Fruit fly (Drosophila melanogaster) whole organism, larva: ENCODE results near the gene CG16790.
A peak's percentile ranks its signal among the peaks of the same experiment; 100 is the strongest.

Experiments used
- noc ChIP-seq: fragments of 200-800 bp; sonication (Bioruptor generic); optimal IDR thresholded peaks from 3 replicates; lab custom pipeline; 2019; ENCODE audit warnings: missing biosample characterization, mild to moderate bottlenecking, missing genetic modification characterization, moderate library complexity

CG16790 gene

DNA sequence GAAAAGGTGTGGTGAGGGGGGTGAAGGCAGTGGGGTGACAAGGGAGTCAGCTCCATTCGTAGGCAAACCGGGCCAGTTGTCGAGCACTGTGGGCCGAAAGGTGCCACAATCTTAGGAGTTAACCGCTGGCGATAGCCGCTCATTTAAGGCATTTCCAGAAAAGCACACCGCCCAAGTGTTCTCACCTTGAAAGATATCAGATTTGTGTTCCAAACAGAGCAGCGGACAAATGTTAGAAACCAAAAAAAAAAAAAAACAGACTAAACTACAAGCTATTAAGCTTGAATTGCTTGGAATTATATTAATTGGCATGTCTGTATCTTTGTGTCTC lies 24.2 kb upstream of the CG16790 start:
- no peak for TF ChIP-seq noc (tag; lab: Kevin White, UChicago)

DNA sequence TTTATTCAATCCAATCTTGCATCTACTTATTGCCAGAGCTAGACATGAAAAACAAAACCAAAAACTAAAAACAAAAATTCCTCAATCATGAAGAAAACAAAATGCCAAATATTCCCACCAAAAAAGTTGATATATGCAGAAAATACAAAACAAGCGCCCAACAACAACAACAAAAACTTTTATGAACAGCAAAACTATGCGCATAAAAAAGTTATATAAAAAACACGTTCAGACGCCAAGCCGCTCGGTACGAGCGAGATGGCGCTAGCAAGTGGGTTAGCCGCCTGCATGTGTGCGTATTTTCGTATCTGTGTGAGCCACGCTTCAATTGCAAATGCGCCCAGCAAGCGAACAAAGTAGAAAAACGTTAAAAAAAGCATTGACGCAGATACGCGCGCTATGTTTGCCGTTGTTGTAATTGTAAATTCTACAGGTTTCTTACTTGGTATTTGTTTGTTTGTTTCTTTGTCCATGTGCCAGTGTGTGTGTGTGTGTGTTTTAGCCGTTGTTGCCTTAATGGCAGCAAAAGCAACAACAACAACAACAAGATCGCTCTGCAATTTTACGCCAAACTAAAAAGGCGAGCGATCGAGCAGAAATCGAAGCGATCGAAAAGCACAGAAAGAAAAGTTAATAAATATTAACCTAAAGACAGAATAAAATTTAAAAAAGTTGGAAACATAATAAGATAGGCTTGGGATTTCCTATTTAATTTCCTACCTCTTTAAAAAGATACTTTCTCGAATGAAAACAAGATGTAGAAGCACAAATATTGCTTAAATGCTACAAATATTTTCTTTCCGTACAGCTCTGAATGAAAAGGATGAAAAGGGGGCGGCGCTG lies 23.6 kb upstream of the CG16790 start:
- no peak for TF ChIP-seq noc (tag; lab: Kevin White, UChicago)

DNA sequence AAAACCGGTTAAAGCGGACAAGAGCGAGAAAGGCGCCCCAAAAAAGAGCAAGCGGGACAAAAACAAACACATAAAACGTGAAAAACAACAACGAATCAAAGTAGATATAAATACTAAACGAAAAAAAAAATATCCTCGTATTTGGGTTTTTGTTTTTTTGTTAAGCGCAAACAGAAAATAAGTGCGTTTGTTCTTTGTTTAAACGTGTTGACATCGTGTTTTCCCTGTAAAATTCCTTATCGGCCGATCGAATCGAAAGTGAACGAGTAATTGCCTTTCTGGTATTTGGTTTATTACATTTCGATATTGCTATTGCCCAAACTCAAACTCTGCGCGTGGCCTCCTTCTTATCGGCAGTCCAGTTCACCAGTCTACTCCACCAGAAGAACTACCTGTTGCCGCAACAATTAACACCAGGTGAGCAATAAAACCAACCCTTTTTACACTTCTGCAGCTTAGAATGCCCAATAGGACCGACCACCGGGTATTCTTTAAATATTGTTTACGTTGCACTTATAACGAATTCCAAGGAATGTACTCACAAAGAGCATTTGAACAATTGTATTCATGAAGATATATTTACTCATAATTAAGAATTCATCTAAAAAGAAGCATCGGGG lies 21.9 kb upstream of the CG16790 start:
- TF ChIP-seq noc (tag; lab: Kevin White, UChicago): no peak

DNA sequence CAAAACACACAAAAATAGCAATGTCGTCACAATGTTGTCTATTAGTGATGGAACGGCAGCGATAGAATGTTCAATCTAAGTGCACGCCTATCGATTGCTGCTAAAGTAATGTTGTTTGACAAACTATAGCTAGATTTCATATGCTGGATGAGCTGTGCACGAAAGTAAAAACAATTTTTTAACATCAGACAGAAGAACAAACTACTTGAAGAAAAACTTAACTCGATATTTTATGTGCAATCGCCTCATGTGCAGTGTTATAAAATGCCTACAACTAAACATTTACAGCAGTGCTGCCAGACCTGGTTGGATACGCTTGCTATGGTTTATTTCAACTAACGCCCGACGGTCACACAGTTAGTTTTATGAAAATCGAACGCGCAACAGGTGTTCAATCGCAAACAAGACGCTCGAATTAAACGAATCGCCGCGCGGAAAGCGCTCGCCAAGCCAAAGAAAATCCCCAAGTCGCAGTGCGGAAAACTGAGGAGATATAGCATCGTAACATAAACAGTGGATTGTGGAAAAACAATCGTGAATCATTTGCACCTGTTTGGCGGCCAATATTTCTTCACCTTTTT lies 21.0 kb upstream of the CG16790 start, which contains the start of the genes bocks and CG8312:
Gene bocks, minus strand, starts transcription at position 51 of the 581 bp plus-strand sequence.
Gene CG8312, plus strand, starts transcription at position 358 of the 581 bp plus-strand sequence.
- TF ChIP-seq noc (tag; lab: Kevin White, UChicago): peak; percentile 67

DNA sequence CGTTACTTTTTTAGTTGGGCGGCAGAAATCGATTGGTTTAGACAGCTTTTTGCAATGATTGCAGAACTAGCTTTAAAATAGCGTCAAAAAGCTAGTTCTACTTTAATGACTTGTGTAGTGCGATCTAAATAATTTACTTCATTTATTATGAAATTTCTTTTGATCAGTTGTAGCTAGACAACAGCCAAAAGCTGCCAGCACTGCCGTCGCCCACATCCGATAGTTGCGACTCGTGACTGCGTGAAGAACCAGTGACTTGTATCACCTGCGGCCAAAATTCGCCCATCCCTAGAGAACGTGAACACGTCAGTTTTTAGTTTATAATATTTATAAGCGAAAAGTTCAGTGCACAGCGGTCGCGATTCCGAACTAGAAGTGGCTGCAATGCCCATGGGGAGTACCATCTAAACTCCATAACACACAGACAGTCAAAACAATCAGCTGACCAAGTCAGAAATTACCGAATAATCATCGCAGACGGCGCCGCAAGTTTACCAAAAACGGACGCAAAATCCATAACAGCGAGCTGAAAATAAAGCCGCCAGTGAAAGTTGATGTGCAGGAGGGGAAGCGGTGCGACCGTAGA lies 16.7 kb upstream of the CG16790 start, which contains the start of gene P58IPK:
Gene P58IPK, plus strand, starts transcription at position 280 of the 586 bp plus-strand sequence.
- TF ChIP-seq noc (tag; lab: Kevin White, UChicago): peak; percentile 3

DNA sequence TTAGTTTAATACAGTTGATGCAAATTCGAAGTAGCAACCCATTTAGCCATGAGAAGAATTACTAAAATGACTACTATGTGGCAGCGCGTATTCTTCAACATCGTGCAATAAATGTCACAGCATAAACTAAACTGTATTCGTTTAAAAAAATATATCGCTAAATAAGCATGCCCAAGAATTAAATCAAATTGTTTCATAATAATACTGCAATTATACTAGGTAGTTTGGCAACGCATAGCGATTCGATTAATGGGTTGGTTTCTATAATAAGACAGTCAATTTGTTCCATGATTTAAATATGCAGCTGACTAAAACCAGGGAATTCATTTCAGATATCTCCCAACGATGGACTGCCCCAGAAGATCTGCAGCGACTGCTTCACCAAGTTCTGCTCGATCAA lies 13.1 kb upstream of the CG16790 start, which contains the start of gene CG33654:
Gene CG33654, minus strand, starts transcription at position 101 of the 400 bp plus-strand sequence.
- no peak for TF ChIP-seq noc (tag; lab: Kevin White, UChicago)

DNA sequence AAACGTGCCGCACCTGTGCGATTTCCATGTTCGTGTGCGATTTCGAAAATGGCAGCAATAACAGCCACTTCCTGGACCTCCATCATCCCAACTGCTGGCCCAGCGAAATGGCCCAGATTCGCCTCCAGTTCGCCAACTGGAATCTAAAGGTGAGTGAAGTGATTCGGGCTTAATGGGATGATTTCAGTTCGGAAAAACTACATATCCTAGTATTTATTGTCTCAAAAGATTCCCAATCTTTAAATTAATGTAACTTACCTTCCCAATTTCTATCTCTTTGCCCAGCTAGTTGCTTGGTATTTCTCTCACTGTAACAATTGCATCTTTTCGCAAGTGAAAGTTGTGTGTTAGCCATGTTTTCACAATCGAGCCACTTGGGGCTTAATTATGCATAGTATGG lies 12.0 kb upstream of the CG16790 start:
- no peak for TF ChIP-seq noc (tag; lab: Kevin White, UChicago)

DNA sequence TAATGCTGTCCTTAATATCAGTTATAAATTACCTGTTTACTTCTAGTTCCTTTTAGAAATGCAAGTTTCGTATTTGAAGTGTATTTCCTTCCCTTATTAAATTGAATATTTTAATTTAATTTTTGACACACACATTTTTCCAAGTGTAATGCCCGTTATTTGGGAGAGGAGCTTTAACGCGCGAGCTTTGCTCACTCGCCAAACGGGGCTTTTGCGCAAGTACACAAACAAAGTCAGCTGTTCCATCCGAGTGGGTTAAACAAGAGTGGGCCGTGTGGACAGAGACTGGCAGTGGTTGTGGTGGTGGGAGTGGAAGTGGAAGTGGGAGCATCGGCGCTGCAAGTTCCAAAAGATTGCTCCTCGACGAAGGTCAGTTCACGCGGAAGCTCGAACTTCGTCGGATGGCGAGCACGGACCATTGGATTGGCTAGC lies 11.1 kb upstream of the CG16790 start, which contains the start of gene CG8301:
Gene CG8301, plus strand, starts transcription at position 218 of the 432 bp plus-strand sequence.
- TF ChIP-seq noc (tag; lab: Kevin White, UChicago): peak; percentile 1

DNA sequence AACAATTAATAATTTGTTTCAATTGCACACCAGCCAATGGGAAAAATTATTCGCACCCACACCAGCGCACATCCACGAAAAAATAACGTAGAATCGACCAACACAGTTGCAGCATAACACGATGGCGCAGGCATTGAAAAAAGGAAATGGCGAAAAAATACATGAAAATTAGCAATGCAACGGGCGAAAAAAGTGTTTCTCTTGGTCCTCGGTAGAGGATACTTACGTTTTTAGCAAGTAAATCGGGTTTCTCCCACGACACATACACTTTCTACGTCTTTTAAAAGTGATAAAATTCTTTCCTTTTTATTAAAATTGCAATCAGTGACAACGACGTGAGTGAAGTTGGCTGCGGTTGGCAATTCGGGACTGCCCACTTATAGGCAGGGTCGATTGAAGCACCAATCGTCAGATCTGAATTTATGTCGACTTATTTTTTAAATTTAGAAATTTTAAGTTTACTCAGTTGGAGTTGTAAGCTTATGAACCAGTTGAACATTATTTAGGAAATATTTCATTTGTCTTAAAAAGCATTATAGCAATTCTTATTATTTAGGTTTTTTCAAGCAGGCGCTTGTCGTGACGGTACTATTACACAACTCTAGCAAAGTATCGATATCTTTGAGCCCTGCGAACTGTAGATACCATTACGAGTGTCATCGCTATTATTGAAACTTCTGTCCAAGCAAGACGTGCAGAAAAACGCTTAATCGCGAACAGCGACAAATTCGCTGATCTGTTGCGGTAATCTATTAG lies 7.5 kb upstream of the CG16790 start, which contains the start of the genes Kap-alpha3 and Son:
Gene Kap-alpha3, minus strand, starts transcription at position 352 of the 756 bp plus-strand sequence.
Gene Son, plus strand, starts transcription at position 661 of the 756 bp plus-strand sequence.
- peak; percentile 89 for TF ChIP-seq noc (tag; lab: Kevin White, UChicago)

DNA sequence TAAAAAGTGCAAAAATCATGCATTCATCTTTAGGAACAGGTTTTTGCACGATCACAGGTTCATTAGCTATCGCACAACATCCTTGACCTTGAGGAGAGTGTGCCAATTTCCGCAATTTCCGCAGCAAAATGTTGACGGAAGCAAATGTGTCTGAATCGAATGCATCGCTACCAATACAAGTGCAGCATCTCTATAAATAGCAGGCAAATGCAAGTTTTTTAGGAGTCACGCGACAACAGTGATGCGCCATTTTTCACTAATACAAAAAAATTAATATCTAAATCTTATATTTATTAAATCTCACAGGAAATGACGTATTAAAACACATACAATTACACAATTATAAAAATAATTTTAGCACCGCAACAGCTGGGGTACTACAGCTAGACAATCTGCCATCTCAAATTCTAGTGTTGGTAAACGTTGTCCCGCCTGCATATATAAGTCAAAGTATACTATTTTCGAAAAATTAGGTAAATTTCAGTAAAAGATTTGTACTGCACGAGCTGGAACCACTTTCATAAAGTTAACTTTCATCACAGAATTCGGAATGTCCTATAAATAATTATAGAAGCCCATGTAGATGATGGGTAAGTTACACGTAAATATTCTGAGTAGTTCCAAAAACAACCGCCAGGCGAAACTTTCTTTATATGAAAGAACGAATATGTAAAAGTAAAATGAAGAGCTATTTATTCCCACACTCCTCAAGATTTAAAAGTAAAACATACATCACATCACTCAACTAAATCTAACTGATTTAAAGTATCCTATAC lies 4.0 kb upstream of the CG16790 start, which contains the start of gene CG9399:
Gene CG9399, minus strand, starts transcription at position 400 of the 776 bp plus-strand sequence.
- TF ChIP-seq noc (tag; lab: Kevin White, UChicago): peak; percentile 77

DNA sequence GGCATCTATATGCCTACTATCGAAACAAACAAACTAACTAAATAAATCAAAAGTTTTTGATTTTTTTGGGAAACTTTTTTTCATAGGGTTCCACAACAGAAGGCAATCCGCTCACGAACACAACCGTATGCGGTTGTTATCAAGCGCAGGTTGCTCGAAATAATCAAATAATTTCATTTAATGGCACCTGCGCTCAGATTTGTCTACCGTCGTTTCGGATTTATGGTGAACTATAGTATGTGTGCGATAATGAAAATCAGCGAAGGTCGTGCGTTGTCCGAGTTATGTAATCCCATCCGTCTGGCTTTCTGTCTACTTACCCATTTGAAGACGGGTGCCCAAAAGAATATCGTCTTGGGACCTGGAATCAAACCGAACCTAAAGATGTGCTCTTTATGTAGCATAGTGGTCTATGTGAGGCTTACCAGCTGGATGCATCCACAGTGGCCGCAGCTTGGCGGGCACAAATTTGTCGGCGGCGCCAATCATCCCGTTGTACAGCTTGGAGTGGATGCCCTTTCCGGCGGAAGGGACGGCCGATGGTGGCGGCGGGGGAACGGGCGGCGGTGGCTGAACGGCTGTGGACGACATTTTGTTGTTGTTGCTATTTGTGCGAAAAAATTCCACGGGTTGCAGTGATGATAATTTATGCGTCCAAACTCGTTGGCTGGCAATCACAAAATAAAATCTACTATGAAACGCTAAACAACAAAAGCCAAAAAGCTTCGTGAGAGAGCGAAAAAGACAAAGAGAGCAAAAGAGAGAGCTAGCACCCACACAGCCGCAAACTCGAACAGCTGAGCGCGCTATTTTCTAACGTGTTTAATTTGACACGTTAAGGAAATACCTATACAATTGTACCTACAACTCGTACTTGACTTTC lies 3.2 kb upstream of the CG16790 start:
- peak; percentile 43 for TF ChIP-seq noc (tag; lab: Kevin White, UChicago)

DNA sequence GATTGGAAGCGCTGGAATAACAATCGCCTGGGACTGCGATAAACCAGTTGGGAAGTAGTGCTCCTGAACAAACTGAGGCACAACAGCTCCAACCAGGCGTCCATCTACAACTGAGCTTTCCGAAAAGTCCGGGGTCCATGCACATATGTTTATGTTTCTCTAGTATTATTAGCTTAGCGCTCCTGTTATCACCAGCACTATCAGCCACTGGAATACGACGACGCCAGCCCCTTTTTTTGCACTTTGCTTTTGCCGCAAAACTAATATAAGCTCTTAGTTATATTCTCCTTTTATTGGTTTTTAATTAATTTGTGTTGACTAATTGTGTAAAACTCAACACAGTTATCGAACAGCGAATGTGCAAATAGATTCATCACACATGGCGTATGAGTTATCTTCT lies 1.5 kb upstream of the CG16790 start, which contains the start of gene CG9396:
Gene CG9396, minus strand, starts transcription at position 101 of the 400 bp plus-strand sequence.
- TF ChIP-seq noc (tag; lab: Kevin White, UChicago): no peak

DNA sequence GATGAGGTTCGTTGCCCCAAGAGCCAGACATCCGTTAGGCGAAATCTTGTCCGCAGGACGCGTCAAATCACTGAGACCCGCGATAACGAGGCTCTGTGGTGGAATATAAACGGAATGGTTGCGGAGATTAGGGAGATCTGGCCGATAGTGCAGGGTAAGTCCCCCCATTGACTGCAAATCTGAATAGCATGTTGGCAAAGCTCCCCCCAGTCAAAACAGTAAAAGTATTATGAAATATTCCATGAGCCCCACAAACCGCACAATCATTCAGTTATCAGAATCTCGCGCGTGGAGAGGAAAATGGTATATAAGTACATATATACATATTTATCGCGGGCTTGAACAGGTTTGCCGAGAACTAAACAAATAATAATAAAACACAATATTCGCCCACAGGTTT lies 643 bp upstream of the CG16790 start:
- TF ChIP-seq noc (tag; lab: Kevin White, UChicago): no peak
